Worm (Caenorhabditis elegans): ENCODE results near the gene suex-1.
A peak's percentile ranks its signal among the peaks of the same experiment; 100 is the strongest.

The suex-1 gene

ce11 chrII:5496375-5496774 is 1.7 kb downstream of the suex-1 start, which contains the start of gene F12A10.1:
F12A10.1 (plus strand) TSS chrII:5496540.
- TF ChIP-seq ets-7 (tag; optimal IDR thresholded peaks at IDR 0.05) = no peak
- TF ChIP-seq flt-1 (GFP tag; IDR thresholded peaks at IDR 0.05) = no peak
- no peak for TF ChIP-seq hnd-1 (tag; optimal IDR thresholded peaks at IDR 0.05)
- no peak for TF ChIP-seq tra-4 (tag; optimal IDR thresholded peaks at IDR 0.05)
- TF ChIP-seq ceh-36 (tag; optimal IDR thresholded peaks at IDR 0.05) = no peak
- TF ChIP-seq tbx-11 (GFP tag; IDR thresholded peaks at IDR 0.05) = no peak
- no peak for TF ChIP-seq hmg-4 (GFP tag; optimal IDR thresholded peaks at IDR 0.05)

DNA sequence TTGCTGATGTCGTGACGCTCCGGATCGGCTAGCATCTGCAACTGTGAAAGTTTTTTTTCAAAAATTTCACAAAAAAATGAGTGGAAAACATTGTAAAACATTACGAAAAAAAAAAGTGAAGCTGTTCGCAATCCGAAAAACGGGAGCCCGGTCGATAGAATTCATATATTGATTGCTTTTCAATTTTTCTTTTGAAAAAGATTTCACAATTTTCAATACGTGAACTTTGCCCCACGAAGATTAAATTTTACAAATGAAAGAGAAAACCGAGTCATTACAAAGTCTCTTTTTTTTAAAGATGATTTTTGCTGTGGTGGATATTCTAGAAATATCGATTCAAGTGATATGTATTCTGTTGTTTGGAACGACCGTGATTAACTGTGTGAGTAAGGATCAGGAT is 3.7 kb downstream of the suex-1 start, which contains the start of gene F12A10.6:
Gene F12A10.6, minus strand, starts transcription at position 101 of the 400 bp plus-strand sequence.
- TF ChIP-seq hnd-1 (tag; optimal IDR thresholded peaks at IDR 0.05) (no peak), flt-1 (GFP tag; IDR thresholded peaks at IDR 0.05) (no peak), ets-7 (tag; optimal IDR thresholded peaks at IDR 0.05) (no peak), tbx-11 (GFP tag; IDR thresholded peaks at IDR 0.05) (no peak), B0310.2 (tag; optimal IDR thresholded peaks at IDR 0.05) (no peak), ceh-13 (GFP tag; optimal IDR thresholded peaks at IDR 0.05) (no peak), scrt-1 (GFP tag; IDR thresholded peaks at IDR 0.05) (no peak), hmbx-1 (tag; optimal IDR thresholded peaks at IDR 0.05) (no peak), aly-1 (tag; optimal IDR thresholded peaks at IDR 0.05) (no peak), pes-1 (GFP tag; IDR thresholded peaks at IDR 0.05) (no peak), ceh-36 (tag; optimal IDR thresholded peaks at IDR 0.05) (no peak), tra-4 (tag; optimal IDR thresholded peaks at IDR 0.05) (no peak), tbx-37 (GFP tag; conservative IDR thresholded peaks at IDR 0.05) (no peak)

DNA sequence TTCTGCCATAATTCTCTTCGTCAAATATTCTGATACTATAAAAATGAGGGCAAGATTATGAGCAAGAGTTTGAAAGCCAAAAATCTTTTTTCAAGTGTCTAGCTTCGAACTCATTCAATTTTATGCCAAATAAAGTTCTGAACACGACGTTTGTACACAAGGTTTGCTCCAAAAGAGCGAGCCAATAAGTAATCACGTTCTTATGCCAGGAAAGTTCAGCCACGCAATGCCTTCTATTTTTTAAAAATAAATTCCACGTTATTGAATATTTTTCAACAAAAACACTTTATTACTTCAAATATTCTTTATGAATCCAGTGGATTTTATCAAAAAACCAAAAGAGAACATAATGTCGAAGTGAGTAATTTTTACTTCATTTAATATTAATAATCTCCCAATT is 10.2 kb downstream of the suex-1 start, which contains the start of gene nep-5:
Gene nep-5, plus strand, starts transcription at position 301 of the 400 bp plus-strand sequence.
- no peak for TF ChIP-seq tbx-37 (GFP tag; conservative IDR thresholded peaks at IDR 0.05)
- TF ChIP-seq hmbx-1 (tag; optimal IDR thresholded peaks at IDR 0.05) = no peak
- no peak for TF ChIP-seq flt-1 (GFP tag; IDR thresholded peaks at IDR 0.05)
- TF ChIP-seq B0310.2 (tag; optimal IDR thresholded peaks at IDR 0.05) = no peak

- TF ChIP-seq hnd-1 (tag; optimal IDR thresholded peaks at IDR 0.05) = no peak
- no peak for TF ChIP-seq sea-1 (GFP tag; conservative IDR thresholded peaks at IDR 0.05)
- TF ChIP-seq scrt-1 (GFP tag; IDR thresholded peaks at IDR 0.05) = no peak
- TF ChIP-seq pes-1 (GFP tag; IDR thresholded peaks at IDR 0.05) = no peak
- TF ChIP-seq flt-1 (GFP tag; IDR thresholded peaks at IDR 0.05) = no peak
- no peak for TF ChIP-seq B0310.2 (tag; optimal IDR thresholded peaks at IDR 0.05)
Measured at ce11 chrII:5481982-5482381, 16.1 kb downstream of the suex-1 start, which contains the start of gene cal-8. cal-8 (minus strand) TSS chrII:5482041.

- no peak for TF ChIP-seq tbx-37 (GFP tag; conservative IDR thresholded peaks at IDR 0.05)
- no peak for TF ChIP-seq ama-1 (optimal IDR thresholded peaks at IDR 0.05)
- TF ChIP-seq scrt-1 (GFP tag; IDR thresholded peaks at IDR 0.05) = no peak
- TF ChIP-seq aly-1 (tag; optimal IDR thresholded peaks at IDR 0.05) = no peak
- TF ChIP-seq hmbx-1 (tag; optimal IDR thresholded peaks at IDR 0.05) = no peak
- no peak for TF ChIP-seq pes-1 (GFP tag; IDR thresholded peaks at IDR 0.05)
- no peak for TF ChIP-seq ceh-36 (tag; optimal IDR thresholded peaks at IDR 0.05)
- TF ChIP-seq ets-7 (tag; optimal IDR thresholded peaks at IDR 0.05) = no peak
- TF ChIP-seq tbx-11 (GFP tag; IDR thresholded peaks at IDR 0.05) = no peak
- no peak for TF ChIP-seq ceh-13 (GFP tag; optimal IDR thresholded peaks at IDR 0.05)
Measured at ce11 chrII:5478318-5478717, 19.7 kb downstream of the suex-1 start, which contains the start of gene F56D1.1. F56D1.1 (plus strand) TSS chrII:5478618.

- no peak for TF ChIP-seq hmg-4 (GFP tag; optimal IDR thresholded peaks at IDR 0.05)
- no peak for TF ChIP-seq B0310.2 (tag; optimal IDR thresholded peaks at IDR 0.05)
- TF ChIP-seq hnd-1 (tag; optimal IDR thresholded peaks at IDR 0.05) = no peak
- no peak for TF ChIP-seq ceh-13 (GFP tag; optimal IDR thresholded peaks at IDR 0.05)
- TF ChIP-seq ama-1 (optimal IDR thresholded peaks at IDR 0.05) = no peak
- no peak for TF ChIP-seq F13C5.2 (tag; optimal IDR thresholded peaks at IDR 0.05)
- no peak for TF ChIP-seq tbx-37 (GFP tag; conservative IDR thresholded peaks at IDR 0.05)
- no peak for TF ChIP-seq tra-4 (tag; optimal IDR thresholded peaks at IDR 0.05)
- TF ChIP-seq tbx-11 (GFP tag; IDR thresholded peaks at IDR 0.05) = no peak
Measured at ce11 chrII:5474946-5475345, 23.1 kb downstream of the suex-1 start, which contains the start of gene ilcr-2. ilcr-2 (plus strand) TSS chrII:5475246.

DNA sequence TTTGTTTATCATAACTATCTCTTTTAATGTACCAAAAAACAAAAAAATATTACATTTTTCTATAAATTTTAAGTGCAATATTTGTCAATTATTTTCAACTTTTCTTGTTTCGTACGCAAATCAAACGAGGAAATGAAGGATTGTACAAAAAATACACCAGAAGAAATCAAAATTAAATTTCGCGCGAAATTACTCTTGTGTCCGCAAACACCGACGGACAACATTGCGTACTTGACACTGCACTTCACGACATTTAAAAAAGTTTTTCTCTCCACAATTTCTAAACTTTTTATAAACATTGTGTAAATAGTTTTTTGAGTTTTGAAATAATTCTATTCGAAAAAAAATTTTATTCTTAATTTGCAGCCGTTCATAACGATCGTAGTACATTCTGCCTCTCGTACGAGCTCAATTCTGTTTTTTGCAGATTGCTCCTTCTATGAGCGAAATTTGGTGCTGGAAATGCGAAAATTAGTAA is 24.1 kb downstream of the suex-1 start, which contains the start of gene mrps-16:
Gene mrps-16, plus strand, starts transcription at position 428 of the 478 bp plus-strand sequence.
- no peak for TF ChIP-seq sea-1 (GFP tag; conservative IDR thresholded peaks at IDR 0.05)
- 0 out of 2 replicates have a peak, but pooled peaks have one; percentile 25 for TF ChIP-seq pes-1 (GFP tag; IDR thresholded peaks at IDR 0.05)
- TF ChIP-seq F13C5.2 (tag; optimal IDR thresholded peaks at IDR 0.05) = peak; percentile 68

ce11 chrII:5465729-5466408 is 32.2 kb downstream of the suex-1 start, which contains the start of gene clr-1:
clr-1 (plus strand) TSS chrII:5466358.
- TF ChIP-seq F13C5.2 (tag; optimal IDR thresholded peaks at IDR 0.05) = no peak
- TF ChIP-seq ceh-36 (tag; optimal IDR thresholded peaks at IDR 0.05) = no peak
- TF ChIP-seq ets-7 (tag; optimal IDR thresholded peaks at IDR 0.05) = no peak
- TF ChIP-seq ceh-13 (GFP tag; optimal IDR thresholded peaks at IDR 0.05) = no peak
- TF ChIP-seq hmg-4 (GFP tag; optimal IDR thresholded peaks at IDR 0.05) = no peak
- no peak for TF ChIP-seq sea-1 (GFP tag; conservative IDR thresholded peaks at IDR 0.05)
- TF ChIP-seq tbx-11 (GFP tag; IDR thresholded peaks at IDR 0.05) = no peak
- no peak for TF ChIP-seq pes-1 (GFP tag; IDR thresholded peaks at IDR 0.05)
- no peak for TF ChIP-seq B0310.2 (tag; optimal IDR thresholded peaks at IDR 0.05)
- TF ChIP-seq tra-4 (tag; optimal IDR thresholded peaks at IDR 0.05) = no peak
- no peak for TF ChIP-seq hnd-1 (tag; optimal IDR thresholded peaks at IDR 0.05)
- TF ChIP-seq flt-1 (GFP tag; IDR thresholded peaks at IDR 0.05) = no peak
- TF ChIP-seq hmbx-1 (tag; optimal IDR thresholded peaks at IDR 0.05) = no peak
- no peak for TF ChIP-seq aly-1 (tag; optimal IDR thresholded peaks at IDR 0.05)
- no peak for TF ChIP-seq scrt-1 (GFP tag; IDR thresholded peaks at IDR 0.05)
- TF ChIP-seq ama-1 (optimal IDR thresholded peaks at IDR 0.05) = no peak

All from whole organism, early embryonic.